Fruit fly (Drosophila melanogaster): ENCODE results near the gene PpD3.

PpD3 gene

DNA sequence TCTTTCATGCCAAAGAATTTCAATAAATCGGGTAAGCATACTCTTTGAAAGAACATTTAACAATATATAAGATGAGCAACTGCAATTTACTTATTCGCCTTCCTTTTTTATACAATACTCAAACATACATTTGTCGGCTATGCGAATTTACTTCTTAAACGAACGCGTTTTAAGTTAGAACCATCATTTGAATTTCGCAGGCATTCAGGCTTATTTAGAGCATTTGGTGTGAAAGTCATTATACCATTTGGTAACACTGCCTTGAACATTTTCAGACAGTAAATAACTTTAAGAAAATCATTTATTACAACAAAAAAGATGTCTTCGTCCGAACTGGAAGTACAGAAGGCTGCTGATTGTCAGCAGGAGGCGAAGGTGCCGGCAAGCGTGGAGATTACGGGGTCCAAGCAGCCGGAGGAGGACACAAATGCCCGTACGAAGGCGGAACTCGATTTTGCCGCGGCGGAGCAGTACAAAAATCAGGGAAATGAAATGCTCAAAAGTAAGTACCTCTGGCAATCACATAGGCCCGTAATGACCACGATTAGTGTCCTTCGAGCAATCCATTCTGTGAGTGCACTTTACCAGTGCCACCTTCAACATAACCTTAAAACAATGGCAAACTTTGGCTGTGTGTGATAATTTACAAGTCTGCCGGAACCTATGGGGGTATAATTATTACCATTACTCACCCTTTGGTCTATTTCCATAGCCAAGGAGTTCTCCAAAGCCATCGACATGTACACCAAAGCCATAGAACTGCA is 407 bp downstream of the PpD3 start:
- TF ChIP-seq gfzf (GFP tag; optimal IDR thresholded peaks at IDR 0.05) (peak; percentile 85), aop (GFP tag; IDR thresholded peaks at IDR 0.05) (no peak), bigmax (GFP tag; optimal IDR thresholded peaks at IDR 0.05) (peak; percentile 90), CG32767 (GFP tag; IDR thresholded peaks at IDR 0.05) (no peak), E2f2 (GFP tag; IDR thresholded peaks at IDR 0.05) (peak; percentile 80), croc (GFP tag; conservative IDR thresholded peaks at IDR 0.05) (no peak), usp (GFP tag; optimal IDR thresholded peaks at IDR 0.05) (no peak), CG7372 (GFP tag; IDR thresholded peaks at IDR 0.05) (no peak), CG3065 (GFP tag; optimal IDR thresholded peaks at IDR 0.05) (no peak), CG5245 (GFP tag; optimal IDR thresholded peaks at IDR 0.05) (no peak), CG17186 (GFP tag; optimal IDR thresholded peaks at IDR 0.05) (no peak), CG13123 (GFP tag; optimal IDR thresholded peaks at IDR 0.05) (no peak), MESR4 (GFP tag; optimal IDR thresholded peaks at IDR 0.05) (peak; percentile 60), tna (GFP tag; IDR thresholded peaks at IDR 0.05; ENCODE audit: partially characterized antibody) (no peak), CG6683 (GFP tag; optimal IDR thresholded peaks at IDR 0.05) (no peak), az2 (GFP tag; optimal IDR thresholded peaks at IDR 0.05) (no peak), tio (GFP tag; optimal IDR thresholded peaks at IDR 0.05) (no peak), HLHmδ (GFP tag; optimal IDR thresholded peaks at IDR 0.05) (no peak), unc-4 (GFP tag; IDR thresholded peaks at IDR 0.05; ENCODE audit: partially characterized antibody) (no peak), CG4617 (GFP tag; optimal IDR thresholded peaks at IDR 0.05; ENCODE audit: borderline replicate concordance) (peak; percentile 70), CG11456 (GFP tag; IDR thresholded peaks at IDR 0.05) (no peak), CG31365 (tag; optimal IDR thresholded peaks at IDR 0.05) (no peak), sens (GFP tag) (peak; percentile 18), Myb (GFP tag; optimal IDR thresholded peaks at IDR 0.05) (peak; percentile 15), Dp (GFP tag; optimal IDR thresholded peaks at IDR 0.05) (peak; percentile 75), MBD-R2 (GFP tag; IDR thresholded peaks at IDR 0.05) (peak; percentile 15; the same call in 1 of the 2 replicates), CG10274 (GFP tag; optimal IDR thresholded peaks at IDR 0.05) (no peak), CG17359 (tag; optimal IDR thresholded peaks at IDR 0.05) (no peak), CG5953 (GFP tag; IDR thresholded peaks at IDR 0.05) (no peak), CG6254 (GFP tag; optimal IDR thresholded peaks at IDR 0.05) (no peak), CG15601 (tag; optimal IDR thresholded peaks at IDR 0.05) (no peak), CG5180 (GFP tag; optimal IDR thresholded peaks at IDR 0.05) (no peak), CG3281 (GFP tag; optimal IDR thresholded peaks at IDR 0.05) (no peak), PHDP (tag; optimal IDR thresholded peaks at IDR 0.05) (no peak), Kr (GFP tag; optimal IDR thresholded peaks at IDR 0.05) (no peak), pita (GFP tag; optimal IDR thresholded peaks at IDR 0.05) (no peak), gsb-n (tag; optimal IDR thresholded peaks at IDR 0.05) (no peak), CG9797 (GFP tag; optimal IDR thresholded peaks at IDR 0.05) (peak; percentile 42), Atf6 (GFP tag; IDR thresholded peaks at IDR 0.05) (no peak), CG3847 (GFP tag; IDR thresholded peaks at IDR 0.05) (no peak), shn (GFP tag; optimal IDR thresholded peaks at IDR 0.05) (no peak), zen (tag; optimal IDR thresholded peaks at IDR 0.05) (no peak), Dad (GFP tag; optimal IDR thresholded peaks at IDR 0.05) (no peak), fru (optimal IDR thresholded peaks at IDR 0.05) (no peak), CG10267 (tag; optimal IDR thresholded peaks at IDR 0.05) (no peak), h (optimal IDR thresholded peaks at IDR 0.05) (no peak), ci (GFP tag; IDR thresholded peaks at IDR 0.05) (no peak), sc (optimal IDR thresholded peaks at IDR 0.05) (no peak), sc (GFP tag; optimal IDR thresholded peaks at IDR 0.05) (no peak), CG8290 (GFP tag; optimal IDR thresholded peaks at IDR 0.05) (no peak), CG8290 (tag; optimal IDR thresholded peaks at IDR 0.05) (no peak), Aef1 (GFP tag; IDR thresholded peaks at IDR 0.05) (no peak)

All from whole organism, embryonic.